Fruit fly (Drosophila melanogaster) S2 (cell line): ENCODE results near the gene Asator.

Experiments used
- CG8478 ChIP-seq: fragments of >200 bp; optimal IDR thresholded peaks from 2 replicates; lab custom pipeline; 2018
- CTCF ChIP-seq, 2 experiments: fragments of >200 bp; optimal IDR thresholded peaks; 2 replicates each; lab custom pipeline; 2018

DNA sequence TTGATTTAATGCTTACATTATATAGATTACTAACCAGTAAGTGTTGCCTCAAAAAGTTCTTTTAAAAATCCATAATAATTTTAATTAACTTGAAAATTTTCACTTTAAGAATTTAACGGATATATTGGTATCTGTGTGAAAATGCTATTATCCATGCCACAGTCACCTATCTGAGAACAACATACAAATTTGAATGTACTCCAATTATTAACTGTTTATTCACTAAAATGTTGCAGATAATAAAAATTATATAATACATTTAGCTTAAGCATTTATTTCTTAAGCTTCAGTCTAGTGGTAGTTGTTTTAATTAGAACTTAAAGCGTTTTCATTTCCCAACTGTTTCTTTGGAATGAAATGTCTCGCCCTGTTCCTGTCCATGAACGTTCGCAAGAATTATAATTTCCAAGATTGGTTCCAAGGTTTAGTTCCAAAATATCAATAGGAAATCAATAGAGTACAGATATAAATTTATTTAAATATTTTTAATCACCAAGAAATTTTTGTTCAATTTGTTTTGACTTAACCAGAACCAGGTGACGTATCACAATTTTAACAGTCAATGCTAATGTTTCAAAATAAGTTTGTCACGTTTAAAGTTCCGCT lies 43.6 kb downstream of the Asator start, which contains the start of gene CaMKI:
- TF ChIP-seq CG8478 (lab: Kevin White, UChicago) (no peak), CTCF (optimal IDR thresholded peaks at IDR 0.05; lab: Kevin White, UChicago) (no peak)
